Worm (Caenorhabditis elegans): ENCODE measurements around the gene cdkl-1.

DNA sequence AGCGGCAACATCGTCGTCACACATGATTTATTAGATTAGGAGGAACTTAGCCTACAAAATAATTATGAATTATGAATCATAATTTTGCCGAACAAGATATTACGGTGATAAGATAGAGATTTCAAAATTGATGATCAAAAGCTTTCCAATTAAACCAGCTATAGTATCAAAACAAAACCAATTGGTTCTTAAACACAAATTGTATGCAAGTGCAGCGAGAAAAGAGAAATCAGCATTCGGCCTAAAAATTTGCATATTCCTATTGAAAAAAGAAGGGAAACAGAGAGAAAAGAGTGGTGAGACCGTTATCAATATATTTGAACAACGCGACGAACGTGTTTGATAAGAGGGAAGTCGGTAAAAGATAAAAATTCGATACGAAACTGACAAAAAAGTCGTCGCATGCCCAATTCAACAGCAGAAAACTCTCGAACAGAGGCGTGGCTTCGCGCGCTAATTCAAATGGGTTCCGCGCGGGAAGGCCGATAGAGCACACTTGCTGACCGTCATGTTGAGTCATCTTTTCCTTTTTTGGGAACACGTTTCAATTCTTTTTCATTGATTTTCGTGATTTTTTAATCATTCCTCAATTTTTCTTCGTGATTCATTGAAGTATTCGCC is 20.5 kb upstream of the cdkl-1 start, which contains the start of gene act-2:
- TF ChIP-seq dao-5 (tag; optimal IDR thresholded peaks at IDR 0.05) (no peak), him-1 (tag; optimal IDR thresholded peaks at IDR 0.05) (no peak)
